Fruit fly (Drosophila melanogaster) whole organism, embryonic: ENCODE measurements around the gene TBC1D16.

Experiments used
- BEAF-32 ChIP-seq: fragments of 200-800 bp; sonication (Bioruptor generic); optimal IDR thresholded peaks from 3 replicates; lab custom pipeline; 2017; ENCODE audit warnings: missing biosample characterization, missing genetic modification characterization, mild to moderate bottlenecking, moderate library complexity, missing genetic modification reagents
- Bgb ChIP-seq: fragments of 200-800 bp; sonication (Bioruptor generic); IDR thresholded peaks from 2 replicates; pipeline ENCODE4 v1.3.6; 2022; ENCODE audit warnings: missing biosample characterization, missing genetic modification characterization; ENCODE audit not compliant: partially characterized antibody
- CG1024 ChIP-seq: fragments of 200-800 bp; sonication (Bioruptor generic); IDR thresholded peaks from 2 replicates; pipeline ENCODE4 v1.3.6; 2022; ENCODE audit warnings: missing biosample characterization, missing genetic modification characterization
- CG10543 ChIP-seq: fragments of 200-800 bp; sonication (Bioruptor generic); optimal IDR thresholded peaks from 3 replicates; lab custom pipeline; 2017; ENCODE audit warnings: missing biosample characterization, mild to moderate bottlenecking, missing genetic modification characterization, moderate library complexity
- CG12071 ChIP-seq: fragments of 200-800 bp; sonication (Bioruptor generic); optimal IDR thresholded peaks from 3 replicates; lab custom pipeline; 2018; ENCODE audit warnings: missing biosample characterization, mild to moderate bottlenecking, missing genetic modification characterization
- CG12391 ChIP-seq: fragments of 200-800 bp; sonication (Bioruptor generic); optimal IDR thresholded peaks from 3 replicates; lab custom pipeline; 2018; ENCODE audit warnings: missing biosample characterization, mild to moderate bottlenecking, missing genetic modification characterization, moderate library complexity
- CG12659 ChIP-seq: fragments of 200-800 bp; sonication (Bioruptor generic); optimal IDR thresholded peaks from 3 replicates; lab custom pipeline; 2017; ENCODE audit warnings: mild to moderate bottlenecking, missing biosample characterization, missing genetic modification reagents, missing genetic modification characterization
- CG14710 ChIP-seq: fragments of 200-800 bp; sonication (Bioruptor generic); optimal IDR thresholded peaks from 3 replicates; lab custom pipeline; 2019; ENCODE audit warnings: missing biosample characterization, mild to moderate bottlenecking, missing genetic modification characterization, moderate library complexity
- CG15073 ChIP-seq: fragments of 200-800 bp; sonication (Bioruptor generic); optimal IDR thresholded peaks from 2 replicates; lab custom pipeline; 2016; ENCODE audit warnings: missing biosample characterization, missing genetic modification characterization
- CG1529 ChIP-seq: fragments of 200-800 bp; sonication (Bioruptor generic); optimal IDR thresholded peaks from 3 replicates; lab custom pipeline; 2018; ENCODE audit warnings: missing biosample characterization, missing genetic modification characterization
- CG15514 ChIP-seq: fragments of 200-800 bp; sonication (Bioruptor generic); optimal IDR thresholded peaks from 3 replicates; lab custom pipeline; 2017; ENCODE audit warnings: missing biosample characterization, missing genetic modification characterization, mild to moderate bottlenecking, moderate library complexity, missing genetic modification reagents
- CG1603 ChIP-seq: fragments of 200-800 bp; sonication (Bioruptor generic); optimal IDR thresholded peaks from 2 replicates; lab custom pipeline; 2019; ENCODE audit warnings: missing biosample characterization, mild to moderate bottlenecking, missing genetic modification characterization, moderate library complexity
- CG17829 ChIP-seq: fragments of 200-800 bp; optimal IDR thresholded peaks from 2 replicates; lab custom pipeline; 2019; ENCODE audit warnings: missing biosample characterization, mild to moderate bottlenecking, missing genetic modification characterization, moderate library complexity
- CG2712 ChIP-seq: fragments of 200-800 bp; optimal IDR thresholded peaks from 3 replicates; lab custom pipeline; 2019; ENCODE audit warnings: missing biosample characterization, mild to moderate bottlenecking, missing genetic modification characterization, moderate library complexity
- CG30020 ChIP-seq: fragments of 200-800 bp; optimal IDR thresholded peaks from 2 replicates; lab custom pipeline; 2019; ENCODE audit warnings: missing biosample characterization, mild to moderate bottlenecking, missing genetic modification characterization, moderate library complexity
- CG30431 ChIP-seq: fragments of 200-800 bp; sonication (Bioruptor generic); optimal IDR thresholded peaks from 2 replicates; lab custom pipeline; 2017; ENCODE audit warnings: missing biosample characterization, missing genetic modification characterization
- CG31365 ChIP-seq: fragments of 200-800 bp; sonication (Bioruptor generic); optimal IDR thresholded peaks from 2 replicates; lab custom pipeline; 2018; ENCODE audit warnings: missing biosample characterization, mild to moderate bottlenecking, missing genetic modification characterization
- CG34224 ChIP-seq: fragments of 200-800 bp; sonication (Bioruptor generic); IDR thresholded peaks from 3 replicates; pipeline ENCODE4 v1.3.6; 2022; ENCODE audit warnings: missing biosample characterization, missing genetic modification characterization; ENCODE audit not compliant: partially characterized antibody
- CG4617 ChIP-seq: fragments of 200-800 bp; sonication (Bioruptor generic); optimal IDR thresholded peaks from 3 replicates; lab custom pipeline; 2016; ENCODE audit warnings: missing biosample characterization, missing genetic modification characterization, borderline replicate concordance
- CG5953 ChIP-seq: fragments of 200-800 bp; sonication (Bioruptor generic); IDR thresholded peaks from 2 replicates; pipeline ENCODE4 v1.3.6; 2022; ENCODE audit warnings: missing biosample characterization, missing genetic modification characterization
- CG6854 ChIP-seq: fragments of 200-800 bp; sonication (Bioruptor generic); optimal IDR thresholded peaks from 3 replicates; lab custom pipeline; 2017; ENCODE audit warnings: missing biosample characterization, mild to moderate bottlenecking, missing genetic modification characterization
- CG8944 ChIP-seq: fragments of 200-800 bp; sonication (Bioruptor generic); optimal IDR thresholded peaks from 3 replicates; lab custom pipeline; 2016; ENCODE audit warnings: missing biosample characterization, missing genetic modification characterization
- D19B ChIP-seq: fragments of 200-800 bp; sonication (Bioruptor generic); optimal IDR thresholded peaks from 2 replicates; lab custom pipeline; 2017; ENCODE audit warnings: missing biosample characterization, mild to moderate bottlenecking, missing genetic modification characterization
- Doc3 ChIP-seq: fragments of 200-800 bp; sonication (Bioruptor generic); IDR thresholded peaks from 3 replicates; pipeline ENCODE4 v1.3.6; 2022; ENCODE audit warnings: missing biosample characterization, missing genetic modification characterization; ENCODE audit not compliant: partially characterized antibody
- Dref ChIP-seq: fragments of 200-800 bp; sonication (Bioruptor generic); IDR thresholded peaks from 2 replicates; pipeline ENCODE4 v1.3.6; 2022; ENCODE audit warnings: missing biosample characterization, missing genetic modification characterization
- Fer3 ChIP-seq: fragments of 200-800 bp; sonication (Bioruptor generic); optimal IDR thresholded peaks from 2 replicates; lab custom pipeline; 2018; ENCODE audit warnings: missing biosample characterization, mild to moderate bottlenecking, missing genetic modification characterization, moderate library complexity
- HLH4C ChIP-seq: fragments of 200-800 bp; sonication (Bioruptor generic); IDR thresholded peaks from 3 replicates; pipeline ENCODE4 v1.3.6; 2022; ENCODE audit warnings: missing biosample characterization, missing genetic modification characterization; ENCODE audit not compliant: partially characterized antibody
- Hr78 ChIP-seq, 2 experiments: fragments of 200-800 bp in 1 of 2; fragments of >200 bp in 1 of 2; sonication (Bioruptor generic) in 1 of 2; optimal IDR thresholded peaks; 2 replicates each; lab custom pipeline; 2017 to 2019; ENCODE audit warnings: missing biosample characterization in 2 of 2, missing genetic modification characterization in 2 of 2, mild to moderate bottlenecking in 1 of 2, moderate library complexity in 1 of 2
- MESR4 ChIP-seq: fragments of 200-800 bp; sonication (Bioruptor generic); optimal IDR thresholded peaks from 2 replicates; lab custom pipeline; 2018; ENCODE audit warnings: missing biosample characterization, mild to moderate bottlenecking, missing genetic modification characterization, moderate library complexity
- Opbp ChIP-seq: fragments of 200-800 bp; sonication (Bioruptor generic); IDR thresholded peaks from 3 replicates; pipeline ENCODE4 v1.3.6; 2022; ENCODE audit warnings: missing biosample characterization, missing genetic modification characterization; ENCODE audit not compliant: partially characterized antibody
- Poxn ChIP-seq: fragments of 200-800 bp; sonication (Bioruptor generic); IDR thresholded peaks from 2 replicates; pipeline ENCODE4 v1.3.6; 2022; ENCODE audit warnings: missing biosample characterization, missing genetic modification characterization
- Ssrp ChIP-seq: fragments of 200-800 bp; sonication (Bioruptor generic); optimal IDR thresholded peaks from 2 replicates; lab custom pipeline; 2018; ENCODE audit warnings: missing biosample characterization, mild to moderate bottlenecking, missing genetic modification characterization, moderate library complexity
- amos ChIP-seq: fragments of 200-800 bp; sonication (Bioruptor generic); IDR thresholded peaks from 2 replicates; pipeline ENCODE4 v1.3.6; 2022; ENCODE audit warnings: missing biosample characterization, missing genetic modification characterization; ENCODE audit not compliant: partially characterized antibody
- bbx ChIP-seq: fragments of 200-800 bp; sonication (Bioruptor generic); IDR thresholded peaks from 2 replicates; pipeline ENCODE4 v1.3.6; 2022; ENCODE audit warnings: missing biosample characterization, missing genetic modification characterization; ENCODE audit not compliant: partially characterized antibody
- chinmo ChIP-seq: fragments of 200-800 bp; sonication (Bioruptor generic); IDR thresholded peaks from 4 replicates; pipeline ENCODE4 v1.3.6; 2022; ENCODE audit warnings: missing biosample characterization, missing genetic modification characterization; ENCODE audit not compliant: partially characterized antibody
- fru ChIP-seq: fragments of >200 bp; optimal IDR thresholded peaks from 2 replicates; lab custom pipeline; 2017
- hbn ChIP-seq: fragments of 200-800 bp; sonication (Bioruptor generic); IDR thresholded peaks from 2 replicates; pipeline ENCODE4 v1.3.6; 2022; ENCODE audit warnings: missing biosample characterization, missing genetic modification characterization; ENCODE audit not compliant: partially characterized antibody
- lola ChIP-seq, 3 experiments: fragments of >200 bp in 2 of 3; fragments of 200-800 bp in 1 of 3; sonication (Bioruptor generic) in 1 of 3; optimal IDR thresholded peaks; 2 replicates each; lab custom pipeline; 2017 to 2019; ENCODE audit warnings: missing biosample characterization in 3 of 3, missing genetic modification characterization in 3 of 3, mild to moderate bottlenecking in 1 of 3, moderate library complexity in 1 of 3
- nmo ChIP-seq: fragments of 200-800 bp; sonication (Bioruptor generic); optimal IDR thresholded peaks from 2 replicates; lab custom pipeline; 2018; ENCODE audit warnings: missing biosample characterization, mild to moderate bottlenecking, missing genetic modification characterization, moderate library complexity
- pfk ChIP-seq: fragments of 200-800 bp; sonication (Bioruptor generic); optimal IDR thresholded peaks from 2 replicates; lab custom pipeline; 2018; ENCODE audit warnings: missing biosample characterization, mild to moderate bottlenecking, missing genetic modification characterization, moderate library complexity
- pzg ChIP-seq: fragments of 200-800 bp; sonication (Bioruptor generic); optimal IDR thresholded peaks from 3 replicates; lab custom pipeline; 2018; ENCODE audit warnings: missing biosample characterization, mild to moderate bottlenecking, missing genetic modification characterization, moderate library complexity
- repo ChIP-seq: fragments of 200-800 bp; sonication (Bioruptor generic); optimal IDR thresholded peaks from 2 replicates; lab custom pipeline; 2016; ENCODE audit warnings: missing biosample characterization, missing genetic modification characterization
- run ChIP-seq: fragments of 200-800 bp; sonication (Bioruptor generic); optimal IDR thresholded peaks from 3 replicates; lab custom pipeline; 2018; ENCODE audit warnings: missing biosample characterization, mild to moderate bottlenecking, missing genetic modification characterization
- sna ChIP-seq: fragments of 200-800 bp; sonication (Bioruptor generic); IDR thresholded peaks from 2 replicates; pipeline ENCODE4 v1.3.6; 2022; ENCODE audit warnings: missing biosample characterization, missing genetic modification characterization; ENCODE audit not compliant: partially characterized antibody
- stc ChIP-seq: fragments of 200-800 bp; sonication (Bioruptor generic); IDR thresholded peaks from 2 replicates; pipeline ENCODE4 v1.3.6; 2022; ENCODE audit warnings: missing biosample characterization, missing genetic modification characterization
- tna ChIP-seq: fragments of 200-800 bp; sonication (Bioruptor generic); IDR thresholded peaks from 2 replicates; pipeline ENCODE4 v1.3.6; 2022; ENCODE audit warnings: missing biosample characterization, missing genetic modification characterization; ENCODE audit not compliant: partially characterized antibody
- trem ChIP-seq: fragments of 200-800 bp; optimal IDR thresholded peaks from 3 replicates; lab custom pipeline; 2019; ENCODE audit warnings: missing biosample characterization, mild to moderate bottlenecking, missing genetic modification characterization, moderate library complexity
- zen2 ChIP-seq: fragments of 200-800 bp; sonication (Bioruptor generic); IDR thresholded peaks from 3 replicates; pipeline ENCODE4 v1.3.6; 2022; ENCODE audit warnings: missing biosample characterization, missing genetic modification characterization; ENCODE audit not compliant: partially characterized antibody

Gene TBC1D16

dm6 chr2L:10439174-10439573 lies 3.7 kb upstream of the TBC1D16 start, which contains the start of gene Nse4 (continued):
- peak; percentile 77 for TF ChIP-seq zen2 (GFP tag; lab: Robert Waterston, UW)
- TF ChIP-seq CG34224 (GFP tag; lab: Robert Waterston, UW) = peak; percentile 93
- TF ChIP-seq run (tag; lab: Kevin White, UChicago) = no peak
- TF ChIP-seq CG8944 (GFP tag; lab: Kevin White, UChicago) = no peak
- TF ChIP-seq CG1024 (GFP tag; lab: Robert Waterston, UW) = peak; percentile 86
- peak; percentile 65 for TF ChIP-seq BEAF-32
- TF ChIP-seq CG2712 (tag; lab: Kevin White, UChicago) = peak; percentile 23
- peak; percentile 77; the same call in 2 of the 3 replicates for TF ChIP-seq Opbp (GFP tag; lab: Robert Waterston, UW)
- TF ChIP-seq CG15073 = no peak
- TF ChIP-seq Doc3 (GFP tag; lab: Robert Waterston, UW) = peak; percentile 46; the same call in 2 of the 3 replicates
- peak; percentile 37 for TF ChIP-seq trem (tag; lab: Kevin White, UChicago)
- TF ChIP-seq hbn (GFP tag; lab: Robert Waterston, UW) = peak; percentile 68
- no peak for TF ChIP-seq CG6854 (GFP tag; lab: Kevin White, UChicago)
- no peak for TF ChIP-seq CG5953 (GFP tag; lab: Robert Waterston, UW)
- TF ChIP-seq HLH4C (GFP tag; lab: Robert Waterston, UW) = peak; percentile 94
- TF ChIP-seq CG12659 (GFP tag; lab: Kevin White, UChicago) = peak; percentile 65
- TF ChIP-seq Dref = peak; percentile 93
- peak; percentile 15 for TF ChIP-seq nmo (GFP tag; lab: Kevin White, UChicago)
- TF ChIP-seq Hr78 (GFP tag; optimal IDR thresholded peaks at IDR 0.05; lab: Kevin White, UChicago) = no peak
- TF ChIP-seq lola (GFP tag; optimal IDR thresholded peaks at IDR 0.05; lab: Kevin White, UChicago) = peak in 1 of 3 experiments; percentile 32
- TF ChIP-seq CG30020 (tag; lab: Kevin White, UChicago) = peak; percentile 97
- TF ChIP-seq Bgb = peak; percentile 91
- TF ChIP-seq pzg (GFP tag; lab: Kevin White, UChicago) = peak; percentile 61
- no peak for TF ChIP-seq stc (GFP tag; lab: Robert Waterston, UW)
- peak; percentile 25 for TF ChIP-seq CG15514
- TF ChIP-seq CG12391 (tag; lab: Kevin White, UChicago) = peak; percentile 2
- no peak for TF ChIP-seq CG30431
- no peak for TF ChIP-seq CG10543
- TF ChIP-seq CG17829 = peak; percentile 10
- no peak for TF ChIP-seq CG1529 (GFP tag; lab: Kevin White, UChicago)
- TF ChIP-seq pfk (GFP tag; lab: Kevin White, UChicago) = peak; percentile 70
- TF ChIP-seq repo (GFP tag; lab: Kevin White, UChicago) = no peak
- peak; percentile 41 for TF ChIP-seq CG4617 (GFP tag; lab: Kevin White, UChicago)
- peak; percentile 89 for TF ChIP-seq bbx (GFP tag; lab: Robert Waterston, UW)
- no peak for TF ChIP-seq Fer3 (tag; lab: Kevin White, UChicago)
- no peak for TF ChIP-seq CG31365 (tag; lab: Kevin White, UChicago)
- TF ChIP-seq CG1603 = peak; percentile 99
- TF ChIP-seq fru = no peak
- TF ChIP-seq D19B (GFP tag; lab: Kevin White, UChicago) = no peak
- peak; percentile 83 for TF ChIP-seq sna (GFP tag; lab: Robert Waterston, UW)
- peak; percentile 93 for TF ChIP-seq tna (GFP tag; lab: Robert Waterston, UW)
- peak; percentile 16 for TF ChIP-seq MESR4
- TF ChIP-seq amos (GFP tag; lab: Robert Waterston, UW) = peak; percentile 84; the same call in 1 of the 2 replicates
- TF ChIP-seq CG14710 = peak; percentile 34
- TF ChIP-seq CG12071 = no peak
- no peak for TF ChIP-seq Ssrp (tag; lab: Kevin White, UChicago)
- TF ChIP-seq chinmo = peak; percentile 85; the same call in 2 of the 4 replicates
- no peak for TF ChIP-seq Poxn (GFP tag; lab: Robert Waterston, UW)
